Worm (Caenorhabditis elegans) whole organism, L4 larva: ENCODE measurements around the gene T24D5.4.
A peak's percentile ranks its signal among the peaks of the same experiment; 100 is the strongest.
"Not testable (repeated sequence)": the region's sequence is repeated elsewhere in the genome, so short reads cannot be mapped to it uniquely, and the experiment has no call there.

Experiments used
- F26F4.8 ChIP-seq: fragments of 200-800 bp; sonication (Bioruptor generic); conservative IDR thresholded peaks from 2 replicates; pipeline ENCODE4 v1.3.6; 2022; ENCODE audit warnings: missing genetic modification characterization, missing compliant biosample characterization
- F49E8.2 ChIP-seq: sonication (generic microtip); optimal IDR thresholded peaks from 2 replicates; lab custom pipeline; 2016; ENCODE audit warnings: missing compliant biosample characterization, mild to moderate bottlenecking, missing genetic modification characterization, borderline replicate concordance
- Y75B8A.6 ChIP-seq: fragments of 200-800 bp; sonication (Bioruptor generic); IDR thresholded peaks from 2 replicates; pipeline ENCODE4 v1.3.6; 2022; ENCODE audit warnings: missing genetic modification reagents, missing genetic modification characterization, missing compliant biosample characterization
- ZK337.2 ChIP-seq: fragments of 200-800 bp; sonication (Bioruptor generic); IDR thresholded peaks from 2 replicates; pipeline ENCODE4 v1.3.6; 2022; ENCODE audit warnings: missing genetic modification reagents, missing genetic modification characterization, missing compliant biosample characterization
- aha-1 ChIP-seq: fragments of 150-350 bp; peaks from one replicate; lab custom pipeline; 2014; ENCODE audit warnings: missing biosample characterization, missing genetic modification characterization
- cey-2 ChIP-seq: sonication (generic microtip); optimal IDR thresholded peaks from 3 replicates; lab custom pipeline; 2017; ENCODE audit warnings: missing genetic modification characterization, mild to moderate bottlenecking, missing compliant biosample characterization, antibody characterized with exemption, borderline replicate concordance; ENCODE audit not compliant: insufficient read depth
- daf-16 ChIP-seq, 3 experiments: sonication (generic microtip); optimal IDR thresholded peaks; 2 replicates each; lab custom pipeline; 2016 to 2017; ENCODE audit warnings: missing genetic modification characterization in 3 of 3, missing genetic modification reagents in 3 of 3, mild to moderate bottlenecking in 2 of 3, missing compliant biosample characterization in 2 of 3, missing biosample characterization in 1 of 3, moderate library complexity in 1 of 3
- daf-8 ChIP-seq: fragments of 200-800 bp; sonication (Bioruptor generic); IDR thresholded peaks from 2 replicates; pipeline ENCODE4 v1.3.6; 2022; ENCODE audit warnings: missing genetic modification characterization, missing compliant biosample characterization
- dmd-6 ChIP-seq: fragments of 200-800 bp; sonication (Bioruptor generic); IDR thresholded peaks from 2 replicates; pipeline ENCODE4 v1.3.6; 2022; ENCODE audit warnings: missing genetic modification reagents, missing genetic modification characterization, missing compliant biosample characterization
- dve-1 ChIP-seq: sonication (generic microtip); optimal IDR thresholded peaks from 2 replicates; lab custom pipeline; 2017; ENCODE audit warnings: antibody characterized with exemption, mild to moderate bottlenecking, missing genetic modification characterization, missing compliant biosample characterization; ENCODE audit not compliant: insufficient read depth
- fkh-10 ChIP-seq: fragments of 150-350 bp; optimal IDR thresholded peaks from 2 replicates; lab custom pipeline; 2014; ENCODE audit warnings: missing biosample characterization, missing genetic modification reagents, missing genetic modification characterization
- nhr-10 ChIP-seq: fragments of 150-350 bp; optimal IDR thresholded peaks from 2 replicates; lab custom pipeline; 2014; ENCODE audit warnings: missing biosample characterization, missing genetic modification characterization
- nhr-237 ChIP-seq: sonication (generic microtip); optimal IDR thresholded peaks from 2 replicates; lab custom pipeline; 2017; ENCODE audit warnings: missing biosample characterization, missing genetic modification characterization
- nhr-28 ChIP-seq: fragments of 150-350 bp; optimal IDR thresholded peaks from 2 replicates; lab custom pipeline; 2014; ENCODE audit warnings: missing biosample characterization, missing genetic modification characterization
- nhr-48 ChIP-seq: sonication (generic microtip); optimal IDR thresholded peaks from 2 replicates; lab custom pipeline; 2016; ENCODE audit warnings: mild to moderate bottlenecking, missing genetic modification characterization, missing compliant biosample characterization
- nhr-6 ChIP-seq: fragments of 150-350 bp; optimal IDR thresholded peaks from 2 replicates; lab custom pipeline; 2014; ENCODE audit warnings: missing biosample characterization, missing genetic modification characterization
- php-3 ChIP-seq: fragments of 200-800 bp; sonication (Bioruptor generic); IDR thresholded peaks from 2 replicates; pipeline ENCODE4 v1.3.6; 2022; ENCODE audit warnings: missing genetic modification reagents, missing genetic modification characterization, missing compliant biosample characterization
- pqm-1 ChIP-seq: sonication (generic microtip); optimal IDR thresholded peaks from 2 replicates; lab custom pipeline; 2017; ENCODE audit warnings: missing biosample characterization, missing genetic modification characterization
- sdz-12 ChIP-seq: fragments of 200-800 bp; sonication (Bioruptor generic); optimal IDR thresholded peaks from 2 replicates; lab custom pipeline; 2018; ENCODE audit warnings: mild to moderate bottlenecking, missing genetic modification characterization, missing compliant biosample characterization
- set-16 ChIP-seq: fragments of 200-800 bp; sonication (Bioruptor generic); IDR thresholded peaks from 2 replicates; pipeline ENCODE4 v1.3.6; 2022; ENCODE audit warnings: missing genetic modification reagents, missing genetic modification characterization, missing compliant biosample characterization
- skn-1 ChIP-seq: fragments of 150-350 bp; optimal IDR thresholded peaks from 2 replicates; lab custom pipeline; 2014; ENCODE audit warnings: missing biosample characterization, missing genetic modification characterization
- spr-3 ChIP-seq: fragments of 200-800 bp; sonication (Bioruptor generic); optimal IDR thresholded peaks from 2 replicates; lab custom pipeline; 2018; ENCODE audit warnings: mild to moderate bottlenecking, missing genetic modification characterization, missing compliant biosample characterization
- unc-130 ChIP-seq: sonication (generic microtip); optimal IDR thresholded peaks from 2 replicates; lab custom pipeline; 2016; ENCODE audit warnings: missing genetic modification reagents, missing genetic modification characterization, missing compliant biosample characterization
- unc-62 ChIP-seq, 3 experiments: fragments of 150-350 bp in 1 of 3; sonication (generic microtip); optimal IDR thresholded peaks in 2 of 3; peaks in 1 of 3; 1 replicate in 1 of 3; 2 replicates in 2 of 3; lab custom pipeline; 2014 to 2017; ENCODE audit warnings: missing biosample characterization in 3 of 3, missing genetic modification characterization in 3 of 3, missing genetic modification reagents in 3 of 3, missing genotype in 1 of 3
- zfp-2 ChIP-seq: sonication (generic microtip); optimal IDR thresholded peaks from 2 replicates; lab custom pipeline; 2016; ENCODE audit warnings: mild to moderate bottlenecking, missing genetic modification characterization, missing compliant biosample characterization

Gene T24D5.4

DNA sequence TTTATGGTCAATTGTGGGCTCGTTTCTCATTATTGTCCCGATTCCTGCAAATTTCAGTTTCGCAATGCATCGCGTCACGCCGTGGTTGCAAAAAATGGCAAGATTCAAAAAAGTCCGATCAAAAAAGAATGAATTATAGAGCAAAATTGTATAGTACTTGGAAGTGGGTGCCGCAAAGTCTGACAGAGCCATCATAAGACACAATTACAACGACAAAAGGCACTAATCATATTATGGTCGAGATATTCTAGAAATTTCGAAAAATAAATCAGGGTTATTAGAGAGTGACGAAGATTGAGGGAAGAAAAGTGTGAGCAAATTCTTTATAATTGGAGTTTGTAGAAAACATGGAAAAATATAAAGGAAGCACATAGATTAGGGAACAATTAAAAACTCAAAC lies 1.8 kb upstream of the T24D5.4 start:
- TF ChIP-seq aha-1 (tag; lab: Kevin White, UChicago) (peak; percentile 11), zfp-2 (tag; lab: Kevin White, UChicago) (no peak), fkh-10 (GFP tag; lab: Kevin White, UChicago) (no peak)

DNA sequence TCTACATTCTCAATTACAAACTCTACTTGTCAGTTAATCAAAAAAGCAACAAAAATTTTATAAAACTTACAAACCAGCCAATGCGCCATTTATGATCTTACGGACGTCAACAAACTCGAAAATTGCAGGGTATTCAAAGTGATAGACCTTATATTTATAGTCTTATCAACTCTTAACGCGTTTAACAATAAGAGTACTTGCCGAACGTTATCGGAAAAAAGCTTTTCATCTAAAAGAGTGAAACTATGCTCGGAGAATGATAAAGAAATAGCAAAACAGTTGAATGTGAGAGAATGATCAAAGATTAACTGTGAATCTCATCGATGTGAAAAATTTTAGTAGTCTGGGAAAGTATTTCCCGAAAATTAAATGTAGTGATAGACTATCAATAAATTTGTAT lies 1.0 kb upstream of the T24D5.4 start:
- TF ChIP-seq dve-1 (tag; lab: Kevin White, UChicago), result peak; percentile 41
- TF ChIP-seq F26F4.8, result no peak
- peak; percentile 68 for TF ChIP-seq pqm-1 (tag; lab: Kevin White, UChicago)
- no peak for TF ChIP-seq cey-2 (tag; lab: Kevin White, UChicago)
- no peak for TF ChIP-seq nhr-10 (tag; lab: Kevin White, UChicago)
- peak; percentile 61; the same call in 1 of the 2 replicates for TF ChIP-seq dmd-6
- 0 out of 2 replicates have a peak, but pooled peaks have one; percentile 29 for TF ChIP-seq php-3 (GFP tag; lab: Robert Waterston, UW)
- TF ChIP-seq daf-16 (GFP tag; optimal IDR thresholded peaks at IDR 0.05; lab: Kevin White, UChicago), result no peak
- peak; percentile 92 for TF ChIP-seq daf-16 (tag; optimal IDR thresholded peaks at IDR 0.05; lab: Kevin White, UChicago)
- TF ChIP-seq nhr-28 (tag; lab: Kevin White, UChicago), result peak; percentile 35

DNA sequence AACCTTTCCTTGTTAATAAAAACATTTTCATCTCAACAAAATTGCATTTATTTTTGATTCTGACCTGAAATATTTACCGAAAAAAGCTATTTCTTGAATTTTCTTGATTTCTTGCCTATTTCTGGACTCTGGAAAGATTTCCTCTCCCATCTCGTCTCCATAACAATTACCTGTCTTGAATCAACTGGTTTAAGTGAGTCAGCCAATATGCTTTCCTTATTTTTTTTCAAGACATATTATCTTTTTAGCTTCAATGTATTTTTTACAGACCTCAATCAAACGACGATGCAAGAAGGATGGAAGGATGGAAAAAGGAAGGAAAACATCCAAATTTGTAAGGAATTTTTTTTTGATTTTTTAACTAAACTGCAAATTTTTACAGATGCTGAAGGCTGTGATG lies 5.6 kb downstream of the T24D5.4 start:
- TF ChIP-seq ZK337.2 (GFP tag; lab: Robert Waterston, UW) (no peak), unc-62 (GFP tag; optimal IDR thresholded peaks at IDR 0.05 in 1 of 2; lab: Kevin White, UChicago) (peak in 1 of 2 experiments; percentile 91), unc-62 (tag; optimal IDR thresholded peaks at IDR 0.05; lab: Kevin White, UChicago) (no peak), nhr-48 (no peak)

DNA sequence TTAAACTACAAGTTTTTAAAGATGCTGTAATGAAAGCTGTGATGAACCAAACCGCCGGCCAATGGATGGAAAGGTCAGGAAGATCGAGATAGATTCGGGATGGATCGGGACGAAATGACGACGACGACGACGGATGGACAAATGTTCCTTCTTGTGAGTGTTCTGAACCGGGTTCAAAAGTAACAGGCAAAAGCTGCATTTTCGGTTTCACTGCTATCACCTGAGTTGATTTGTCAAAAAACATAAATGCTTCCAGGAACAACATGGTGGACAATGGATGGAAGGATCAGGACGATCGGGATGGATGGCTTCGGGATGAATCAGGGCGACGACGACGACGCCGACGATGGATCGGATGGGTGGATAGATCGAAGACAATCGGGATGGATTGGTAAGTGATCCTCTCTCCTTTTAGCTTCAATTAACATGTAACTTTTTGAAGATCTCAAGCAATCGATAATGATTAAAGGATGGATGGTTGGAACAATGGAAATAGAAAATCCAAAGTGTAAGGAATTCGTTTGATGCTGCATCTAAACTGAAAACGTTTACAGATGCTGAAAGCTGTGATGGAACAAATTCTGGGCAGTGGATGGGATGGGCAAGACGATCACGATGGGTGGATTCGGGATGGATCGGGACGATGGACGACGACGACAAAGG lies 6.5 kb downstream of the T24D5.4 start, which contains the start of the genes T24D5.6 and R09A8.9:
Gene T24D5.6, plus strand, starts transcription at position 301 of the 663 bp plus-strand sequence.
Gene R09A8.9, plus strand, starts transcription at position 613 of the 663 bp plus-strand sequence.
- TF ChIP-seq nhr-237 (tag; lab: Kevin White, UChicago) (no peak), dmd-6 (no peak), F49E8.2 (tag; lab: Kevin White, UChicago) (no peak), Y75B8A.6 (GFP tag; lab: Robert Waterston, UW) (no peak), unc-130 (no peak), skn-1 (tag; lab: Kevin White, UChicago) (no peak)

DNA sequence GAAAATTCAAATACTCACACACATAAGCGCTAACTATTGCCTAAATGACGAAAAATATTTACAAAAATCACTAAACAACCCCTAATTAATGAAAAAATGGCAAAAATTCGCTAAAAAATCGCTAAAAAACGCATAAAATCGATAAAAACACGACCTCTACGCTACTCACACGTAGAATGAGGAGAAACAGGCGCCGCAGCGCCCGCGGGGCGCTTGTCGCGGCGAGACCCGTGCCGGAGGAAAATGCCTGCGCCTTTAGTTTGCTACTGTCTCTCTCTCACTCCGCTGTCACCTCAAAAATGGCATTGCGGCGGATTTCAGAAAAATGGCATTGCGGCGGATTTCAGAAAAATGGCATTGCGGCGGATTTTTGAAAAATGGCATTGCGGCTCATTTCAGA lies 10.6 kb downstream of the T24D5.4 start:
- TF ChIP-seq set-16 (GFP tag; lab: Robert Waterston, UW), result peak; percentile 60
- 0 out of 2 replicates have a peak, but pooled peaks have one; percentile 56 for TF ChIP-seq daf-8 (GFP tag; lab: Robert Waterston, UW)

DNA sequence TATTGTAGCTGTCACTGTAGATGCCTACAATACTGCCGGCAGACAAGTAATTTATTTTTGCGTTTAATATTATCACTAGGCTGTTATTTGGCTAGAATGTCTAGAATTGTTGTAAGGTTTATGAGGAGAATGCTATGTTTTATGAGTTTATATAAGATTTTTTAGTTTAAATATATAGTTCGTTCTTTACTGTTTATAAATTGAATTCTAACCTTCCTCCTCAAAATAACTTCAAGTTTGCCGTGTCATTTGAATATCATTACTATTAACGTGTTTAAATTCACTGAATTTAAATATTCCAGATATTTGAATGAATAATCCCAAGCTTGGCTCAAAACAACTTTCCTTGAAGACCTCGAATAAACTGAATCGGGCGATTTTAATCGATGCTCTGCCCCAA lies 16.5 kb downstream of the T24D5.4 start, which contains the start of gene R09A8.1:
Gene R09A8.1, plus strand, starts transcription at position 301 of the 400 bp plus-strand sequence.
- not testable (repeated sequence) for TF ChIP-seq nhr-6 (tag; lab: Kevin White, UChicago); sdz-12 (GFP tag; lab: Kevin White, UChicago); set-16 (GFP tag; lab: Robert Waterston, UW)

DNA sequence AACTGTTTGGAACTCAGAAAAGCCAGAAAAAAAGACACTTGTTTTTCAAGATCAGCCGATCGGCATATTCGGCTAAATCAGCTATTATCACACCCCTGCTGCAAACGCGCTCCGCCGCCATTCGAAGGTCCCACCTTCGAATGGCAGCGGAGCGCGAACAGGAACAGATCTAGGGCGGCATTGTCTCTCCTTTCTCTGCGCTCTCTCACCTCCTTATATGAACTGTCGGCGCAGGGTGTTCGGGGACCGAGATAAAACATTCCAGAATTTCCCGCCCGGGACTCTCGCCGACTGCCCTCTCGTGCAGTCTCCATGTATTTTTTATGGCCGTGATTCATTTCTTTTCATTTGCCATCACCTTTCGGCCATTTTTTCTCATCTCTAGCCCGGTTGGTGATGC lies 21.5 kb downstream of the T24D5.4 start:
- TF ChIP-seq spr-3 (GFP tag; lab: Kevin White, UChicago) (no peak), set-16 (GFP tag; lab: Robert Waterston, UW) (peak; percentile 66)
